Fruit fly (Drosophila melanogaster) whole organism, embryonic: ENCODE measurements around the gene Rbp.

ENCODE experiments used
- Adf1 ChIP-seq: fragments of 200-800 bp; sonication (Bioruptor generic); IDR thresholded peaks from 2 replicates; pipeline ENCODE4 v1.3.6; 2022; ENCODE audit warnings: missing biosample characterization, missing genetic modification characterization
- Antp ChIP-seq: fragments of 200-800 bp; sonication (Bioruptor generic); optimal IDR thresholded peaks from 3 replicates; lab custom pipeline; 2016; ENCODE audit warnings: missing biosample characterization, missing genetic modification characterization
- Bgb ChIP-seq: fragments of 200-800 bp; sonication (Bioruptor generic); IDR thresholded peaks from 2 replicates; pipeline ENCODE4 v1.3.6; 2022; ENCODE audit warnings: missing biosample characterization, missing genetic modification characterization; ENCODE audit not compliant: partially characterized antibody
- CG10209 ChIP-seq: fragments of 200-800 bp; sonication (Bioruptor generic); optimal IDR thresholded peaks from 3 replicates; lab custom pipeline; 2017; ENCODE audit warnings: missing biosample characterization, mild to moderate bottlenecking, missing genetic modification characterization, missing genetic modification reagents
- CG1024 ChIP-seq: fragments of 200-800 bp; sonication (Bioruptor generic); IDR thresholded peaks from 2 replicates; pipeline ENCODE4 v1.3.6; 2022; ENCODE audit warnings: missing biosample characterization, missing genetic modification characterization
- CG12155 ChIP-seq: fragments of 200-800 bp; sonication (Bioruptor generic); optimal IDR thresholded peaks from 3 replicates; lab custom pipeline; 2016; ENCODE audit warnings: missing biosample characterization, missing genetic modification characterization
- CG1529 ChIP-seq: fragments of 200-800 bp; sonication (Bioruptor generic); optimal IDR thresholded peaks from 3 replicates; lab custom pipeline; 2018; ENCODE audit warnings: missing biosample characterization, missing genetic modification characterization
- CG17385 ChIP-seq: fragments of 200-800 bp; sonication (Bioruptor generic); optimal IDR thresholded peaks from 3 replicates; lab custom pipeline; 2018; ENCODE audit warnings: missing biosample characterization, mild to moderate bottlenecking, missing genetic modification characterization
- CG32532 ChIP-seq: fragments of 200-800 bp; sonication (Bioruptor generic); IDR thresholded peaks from 2 replicates; pipeline ENCODE4 v1.3.6; 2022; ENCODE audit warnings: missing biosample characterization, missing genetic modification characterization
- CG5953 ChIP-seq: fragments of 200-800 bp; sonication (Bioruptor generic); IDR thresholded peaks from 2 replicates; pipeline ENCODE4 v1.3.6; 2022; ENCODE audit warnings: missing biosample characterization, missing genetic modification characterization
- CG6254 ChIP-seq: fragments of 200-800 bp; sonication (Bioruptor generic); optimal IDR thresholded peaks from 3 replicates; lab custom pipeline; 2017; ENCODE audit warnings: mild to moderate bottlenecking, missing biosample characterization, missing genetic modification reagents, missing genetic modification characterization
- CG6272 ChIP-seq: fragments of 200-800 bp; sonication (Bioruptor generic); IDR thresholded peaks from 2 replicates; pipeline ENCODE4 v1.3.6; 2022; ENCODE audit warnings: missing biosample characterization, missing genetic modification characterization
- CG7556 ChIP-seq: fragments of 200-800 bp; sonication (Bioruptor generic); optimal IDR thresholded peaks from 2 replicates; lab custom pipeline; 2017; ENCODE audit warnings: missing biosample characterization, mild to moderate bottlenecking, missing genetic modification characterization
- CG8924 ChIP-seq: fragments of 200-800 bp; optimal IDR thresholded peaks from 3 replicates; lab custom pipeline; 2019; ENCODE audit warnings: missing biosample characterization, mild to moderate bottlenecking, missing genetic modification characterization, moderate library complexity
- Fer2 ChIP-seq: fragments of 200-800 bp; sonication (Bioruptor generic); optimal IDR thresholded peaks from 2 replicates; lab custom pipeline; 2018; ENCODE audit warnings: missing biosample characterization, mild to moderate bottlenecking, missing genetic modification characterization, moderate library complexity
- HLH3B ChIP-seq: fragments of 200-800 bp; sonication (Bioruptor generic); IDR thresholded peaks from 2 replicates; pipeline ENCODE4 v1.3.6; 2022; ENCODE audit warnings: missing biosample characterization, missing genetic modification characterization
- Hr39 ChIP-seq: fragments of >200 bp; optimal IDR thresholded peaks from 2 replicates; lab custom pipeline; 2017
- Med ChIP-seq: fragments of 200-800 bp; sonication (Bioruptor generic); peaks from one replicate; lab custom pipeline; 2016; ENCODE audit warnings: missing biosample characterization, missing genetic modification characterization, mild to moderate bottlenecking, inconsistent platforms, moderate library complexity
- Pdp1 ChIP-seq, 2 experiments: fragments of 200-800 bp; sonication (Bioruptor generic); optimal IDR thresholded peaks; 3 replicates each; lab custom pipeline; 2016; ENCODE audit warnings: missing biosample characterization in 2 of 2, missing genetic modification characterization in 2 of 2, mild to moderate bottlenecking in 1 of 2, moderate library complexity in 1 of 2
- Sox102F ChIP-seq: fragments of 200-800 bp; sonication (Bioruptor generic); optimal IDR thresholded peaks from 2 replicates; lab custom pipeline; 2018; ENCODE audit warnings: missing biosample characterization, mild to moderate bottlenecking, missing genetic modification characterization, moderate library complexity
- Xrp1 ChIP-seq: fragments of 200-800 bp; sonication (Bioruptor generic); IDR thresholded peaks from 2 replicates; pipeline ENCODE4 v1.3.6; 2022; ENCODE audit warnings: missing biosample characterization, missing genetic modification characterization
- crp ChIP-seq, 2 experiments: fragments of 200-800 bp; sonication (Bioruptor generic); optimal IDR thresholded peaks; 2 replicates in 1 of 2; 3 replicates in 1 of 2; lab custom pipeline; 2017; ENCODE audit warnings: missing biosample characterization in 2 of 2, missing genetic modification characterization in 2 of 2, mild to moderate bottlenecking in 1 of 2, moderate library complexity in 1 of 2
- dati ChIP-seq: fragments of 200-800 bp; sonication (Bioruptor generic); IDR thresholded peaks from 2 replicates; pipeline ENCODE4 v1.3.6; 2022; ENCODE audit warnings: missing biosample characterization, missing genetic modification characterization
- dysf ChIP-seq: fragments of 200-800 bp; sonication (Bioruptor generic); IDR thresholded peaks from 3 replicates; pipeline ENCODE4 v1.3.6; 2022; ENCODE audit warnings: missing biosample characterization, missing genetic modification characterization
- fd3F ChIP-seq: fragments of 200-800 bp; sonication (Bioruptor generic); optimal IDR thresholded peaks from 2 replicates; lab custom pipeline; 2018; ENCODE audit warnings: missing biosample characterization, mild to moderate bottlenecking, missing genetic modification characterization, moderate library complexity
- h ChIP-seq: fragments of >200 bp; optimal IDR thresholded peaks from 2 replicates; lab custom pipeline; 2017
- ken ChIP-seq: fragments of 200-800 bp; sonication (Bioruptor generic); IDR thresholded peaks from 3 replicates; pipeline ENCODE4 v1.3.6; 2022; ENCODE audit warnings: missing biosample characterization, missing genetic modification characterization
- nom ChIP-seq: fragments of 200-800 bp; sonication (Bioruptor generic); optimal IDR thresholded peaks from 2 replicates; lab custom pipeline; 2017; ENCODE audit warnings: missing biosample characterization, missing genetic modification characterization, mild to moderate bottlenecking, moderate library complexity, missing genetic modification reagents
- pan ChIP-seq, 4 experiments: fragments of >200 bp in 3 of 4; fragments of 200-800 bp in 1 of 4; sonication (Bioruptor generic) in 1 of 4; optimal IDR thresholded peaks in 3 of 4; IDR thresholded peaks in 1 of 4; 2 replicates each; pipeline versions ENCODE4 v1.3.6 to Lab custom; 2017 to 2022; ENCODE audit warnings: missing biosample characterization in 2 of 4, missing genetic modification characterization in 2 of 4, mixed read lengths in 1 of 4
- prd ChIP-seq, 3 experiments: fragments of >200 bp in 2 of 3; fragments of 200-800 bp in 1 of 3; sonication (Bioruptor generic) in 1 of 3; optimal IDR thresholded peaks in 2 of 3; IDR thresholded peaks in 1 of 3; 2 replicates in 2 of 3; 3 replicates in 1 of 3; pipeline versions ENCODE4 v1.3.6 to Lab custom; 2017 to 2022; ENCODE audit warnings: missing biosample characterization in 1 of 3, missing genetic modification characterization in 1 of 3
- salm ChIP-seq: fragments of 200-800 bp; sonication (Bioruptor generic); optimal IDR thresholded peaks from 2 replicates; lab custom pipeline; 2018; ENCODE audit warnings: missing biosample characterization, mild to moderate bottlenecking, missing genetic modification characterization
- sens ChIP-seq: fragments of 200-800 bp; sonication (Bioruptor generic); peaks from one replicate; lab custom pipeline; 2016; ENCODE audit warnings: missing biosample characterization, missing genetic modification characterization
- sisA ChIP-seq: fragments of 200-800 bp; sonication (Bioruptor generic); IDR thresholded peaks from 2 replicates; pipeline ENCODE4 v1.3.6; 2022; ENCODE audit warnings: missing biosample characterization, missing genetic modification characterization
- slp2 ChIP-seq: fragments of 200-800 bp; sonication (Bioruptor generic); optimal IDR thresholded peaks from 2 replicates; lab custom pipeline; 2016; ENCODE audit warnings: missing biosample characterization, missing genetic modification characterization
- sob ChIP-seq: fragments of 200-800 bp; sonication (Bioruptor generic); IDR thresholded peaks from 2 replicates; pipeline ENCODE4 v1.3.6; 2022; ENCODE audit warnings: missing biosample characterization, missing genetic modification characterization
- trem ChIP-seq: fragments of 200-800 bp; optimal IDR thresholded peaks from 3 replicates; lab custom pipeline; 2019; ENCODE audit warnings: missing biosample characterization, mild to moderate bottlenecking, missing genetic modification characterization, moderate library complexity
- ttk ChIP-seq: fragments of 200-800 bp; sonication (Bioruptor generic); IDR thresholded peaks from 2 replicates; pipeline ENCODE4 v2.1.2; 2022; ENCODE audit warnings: missing biosample characterization, missing genetic modification characterization
- usp ChIP-seq: fragments of >200 bp; optimal IDR thresholded peaks from 2 replicates; lab custom pipeline; 2017; ENCODE audit warnings: missing biosample characterization, missing genetic modification characterization
- zfh1 ChIP-seq: fragments of 200-800 bp; sonication (Bioruptor generic); IDR thresholded peaks from 3 replicates; pipeline ENCODE4 v1.3.6; 2022; ENCODE audit warnings: missing biosample characterization, missing genetic modification characterization

Rbp gene

DNA sequence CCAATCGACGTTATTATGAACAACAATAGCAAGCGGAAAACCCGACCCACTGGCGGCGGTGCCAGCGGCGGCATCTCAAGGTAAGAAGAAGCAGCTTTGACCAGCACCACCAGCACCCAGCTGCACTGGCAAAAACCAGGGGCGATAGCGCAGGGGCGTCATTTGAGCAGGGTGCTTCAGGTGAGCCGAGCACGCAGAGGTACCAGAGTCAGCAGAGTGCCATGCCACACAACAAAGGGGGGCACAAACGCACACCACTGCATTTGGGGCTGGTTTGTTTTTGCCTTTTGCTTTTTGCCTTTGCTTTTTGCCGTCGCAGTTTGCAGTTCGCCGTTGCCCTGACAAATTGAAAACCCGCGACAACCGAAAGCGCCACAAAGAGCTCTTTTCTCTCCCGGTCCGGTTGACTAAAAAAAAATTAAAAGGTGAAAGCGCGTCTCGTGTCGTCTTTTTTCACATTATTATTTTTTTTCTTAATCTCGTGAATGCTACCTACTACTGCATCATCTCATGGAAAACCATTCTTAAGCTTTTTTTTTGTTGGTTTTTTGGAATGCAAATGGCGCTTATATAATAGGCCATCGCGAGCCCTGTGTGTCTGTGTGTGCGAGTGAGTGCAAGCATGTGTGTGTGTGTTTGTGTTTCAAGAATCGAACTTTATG lies 34.8 kb downstream of the Rbp start (continued):
- TF ChIP-seq CG1529: no peak
- TF ChIP-seq HLH3B (GFP tag; lab: Robert Waterston, UW): peak; percentile 35; the same call in 1 of the 2 replicates
- peak; percentile 12 for TF ChIP-seq Antp (GFP tag; lab: Kevin White, UChicago)
- TF ChIP-seq Pdp1 (GFP tag; optimal IDR thresholded peaks at IDR 0.05; lab: Kevin White, UChicago): peak in 1 of 2 experiments; percentile 93
- TF ChIP-seq CG32532 (GFP tag; lab: Robert Waterston, UW): 0 out of 2 replicates have a peak, but pooled peaks have one; percentile 17
- TF ChIP-seq trem (tag; lab: Kevin White, UChicago): no peak
- TF ChIP-seq zfh1 (GFP tag; lab: Robert Waterston, UW): peak; percentile 36; the same call in 1 of the 3 replicates
- 0 out of 2 replicates have a peak, but pooled peaks have one; percentile 16 for TF ChIP-seq dati (GFP tag; lab: Robert Waterston, UW)
- peak; percentile 17 for TF ChIP-seq nom (GFP tag; lab: Kevin White, UChicago)
- peak; percentile 2 for TF ChIP-seq sens
- TF ChIP-seq ken: 0 out of 3 replicates have a peak, but pooled peaks have one; percentile 19
- no peak for TF ChIP-seq salm (tag; lab: Kevin White, UChicago)
- TF ChIP-seq Med (GFP tag; lab: Kevin White, UChicago): peak; percentile 59
- TF ChIP-seq CG6254 (GFP tag; lab: Kevin White, UChicago): peak; percentile 6
- TF ChIP-seq sisA (GFP tag; lab: Robert Waterston, UW): peak; percentile 41; the same call in 1 of the 2 replicates
- peak; percentile 17; the same call in 1 of the 2 replicates for TF ChIP-seq CG1024 (GFP tag; lab: Robert Waterston, UW)
- TF ChIP-seq CG17385 (GFP tag; lab: Kevin White, UChicago): peak; percentile 37
- no peak for TF ChIP-seq Hr39 (lab: Kevin White, UChicago)
- TF ChIP-seq fd3F (GFP tag; lab: Kevin White, UChicago): no peak
- TF ChIP-seq Adf1: no peak
- TF ChIP-seq Xrp1 (GFP tag; lab: Robert Waterston, UW): no peak
- no peak for TF ChIP-seq CG10209 (GFP tag; lab: Kevin White, UChicago)
- TF ChIP-seq CG5953 (GFP tag; lab: Robert Waterston, UW): 0 out of 2 replicates have a peak, but pooled peaks have one; percentile 8
- no peak for TF ChIP-seq CG12155
- TF ChIP-seq CG7556: no peak
- no peak for TF ChIP-seq slp2 (GFP tag; lab: Kevin White, UChicago)
- TF ChIP-seq ttk (GFP tag; lab: Robert Waterston, UW): peak; percentile 32; the same call in 1 of the 2 replicates
- TF ChIP-seq CG8924 (tag; lab: Kevin White, UChicago): no peak
- 0 out of 2 replicates have a peak, but pooled peaks have one; percentile 17 for TF ChIP-seq sob (GFP tag; lab: Robert Waterston, UW)
- TF ChIP-seq usp (GFP tag; lab: Kevin White, UChicago): no peak
- TF ChIP-seq CG6272 (GFP tag; lab: Robert Waterston, UW): 0 out of 2 replicates have a peak, but pooled peaks have one; percentile 8
- no peak for TF ChIP-seq h (lab: Kevin White, UChicago)
- TF ChIP-seq prd (optimal IDR thresholded peaks at IDR 0.05; lab: Kevin White, UChicago): no peak
- peak; percentile 23; the same call in 1 of the 3 replicates for TF ChIP-seq prd (GFP tag; IDR thresholded peaks at IDR 0.05; lab: Robert Waterston, UW)
- TF ChIP-seq Sox102F (GFP tag; lab: Kevin White, UChicago): peak; percentile 3
- no peak for TF ChIP-seq Fer2 (tag; lab: Kevin White, UChicago)
- TF ChIP-seq Bgb (GFP tag; lab: Robert Waterston, UW): no peak
- TF ChIP-seq pan (optimal IDR thresholded peaks at IDR 0.05; lab: Kevin White, UChicago): no peak
- TF ChIP-seq pan (GFP tag; optimal IDR thresholded peaks at IDR 0.05 in 1 of 2, IDR thresholded peaks at IDR 0.05 in 1 of 2): peak in 1 of 2 experiments; percentile 13
- TF ChIP-seq dysf (GFP tag; lab: Robert Waterston, UW): 0 out of 3 replicates have a peak, but pooled peaks have one; percentile 24
- TF ChIP-seq crp (GFP tag; optimal IDR thresholded peaks at IDR 0.05; lab: Kevin White, UChicago): no peak
